Fruit fly (Drosophila melanogaster): ENCODE data around the gene CG1074.

- no peak for TF ChIP-seq Ets96B (tag; optimal IDR thresholded peaks at IDR 0.05)
- TF ChIP-seq Hr38 (GFP tag; optimal IDR thresholded peaks at IDR 0.05) = no peak
- TF ChIP-seq spab (GFP tag; optimal IDR thresholded peaks at IDR 0.05) = no peak
- TF ChIP-seq CG6792 (GFP tag; optimal IDR thresholded peaks at IDR 0.05) = no peak
Measured at dm6 chr3R:4445083-4445482, 11.3 kb downstream of the CG1074 start.

All from whole organism, prepupa.